Fruit fly (Drosophila melanogaster): Measurements from ENCODE around the gene mthl10.

Gene mthl10

dm6 chr3L:319145-320009 lies 23.3 kb downstream of the mthl10 start, which contains the start of gene fwd (continued):
- TF ChIP-seq D19B (GFP tag; optimal IDR thresholded peaks at IDR 0.05) (peak; percentile 71), CG4730 (GFP tag; IDR thresholded peaks at IDR 0.05) (no peak), CG17829 (tag; optimal IDR thresholded peaks at IDR 0.05) (peak; percentile 70), HLH4C (GFP tag; IDR thresholded peaks at IDR 0.05; ENCODE audit: partially characterized antibody) (peak; percentile 26; the same call in 1 of the 3 replicates), vvl (GFP tag; IDR thresholded peaks at IDR 0.05) (peak; percentile 45; the same call in 1 of the 2 replicates), CG4617 (GFP tag; optimal IDR thresholded peaks at IDR 0.05; ENCODE audit: borderline replicate concordance) (peak; percentile 58), pho (GFP tag; optimal IDR thresholded peaks at IDR 0.05) (peak; percentile 14), sima (GFP tag; optimal IDR thresholded peaks at IDR 0.05) (no peak), TFAM (GFP tag; optimal IDR thresholded peaks at IDR 0.05) (no peak), Ada2b (GFP tag; IDR thresholded peaks at IDR 0.05) (no peak), CG7839 (tag; optimal IDR thresholded peaks at IDR 0.05) (peak; percentile 40), her (GFP tag; optimal IDR thresholded peaks at IDR 0.05) (peak; percentile 100), CG4282 (GFP tag; optimal IDR thresholded peaks at IDR 0.05) (peak; percentile 63), ERR (GFP tag; optimal IDR thresholded peaks at IDR 0.05) (peak; percentile 32), hkb (optimal IDR thresholded peaks at IDR 0.05) (no peak), hkb (GFP tag; IDR thresholded peaks at IDR 0.05) (no peak), D19A (tag; optimal IDR thresholded peaks at IDR 0.05) (peak; percentile 36), tll (GFP tag; optimal IDR thresholded peaks at IDR 0.05) (peak in 1 of 2 experiments; percentile 58), Mes4 (GFP tag; optimal IDR thresholded peaks at IDR 0.05) (peak; percentile 46), CG14667 (GFP tag; IDR thresholded peaks at IDR 0.05) (no peak), CG11504 (tag; optimal IDR thresholded peaks at IDR 0.05) (no peak), Hand (GFP tag; optimal IDR thresholded peaks at IDR 0.05) (peak; percentile 30), Fer3 (tag; optimal IDR thresholded peaks at IDR 0.05) (peak; percentile 8), pb (GFP tag; optimal IDR thresholded peaks at IDR 0.05) (peak; percentile 26), PHDP (tag; optimal IDR thresholded peaks at IDR 0.05) (no peak), dmrt11E (tag; optimal IDR thresholded peaks at IDR 0.05) (peak; percentile 10), ftz-f1 (GFP tag; optimal IDR thresholded peaks at IDR 0.05) (peak; percentile 56), CG16813 (GFP tag; IDR thresholded peaks at IDR 0.05; ENCODE audit: partially characterized antibody) (0 out of 3 replicates have a peak, but pooled peaks have one; percentile 22), Atf6 (GFP tag; IDR thresholded peaks at IDR 0.05) (peak; percentile 50), CTCF (GFP tag; optimal IDR thresholded peaks at IDR 0.05) (peak; percentile 25), CG3847 (GFP tag; IDR thresholded peaks at IDR 0.05) (peak; percentile 69), Atf3 (GFP tag; optimal IDR thresholded peaks at IDR 0.05) (no peak), unc-4 (GFP tag; IDR thresholded peaks at IDR 0.05; ENCODE audit: partially characterized antibody) (0 out of 2 replicates have a peak, but pooled peaks have one; percentile 20), CG33213 (GFP tag; optimal IDR thresholded peaks at IDR 0.05) (peak; percentile 68), hb (GFP tag; IDR thresholded peaks at IDR 0.05; ENCODE audit: partially characterized antibody) (no peak), lilli (GFP tag; optimal IDR thresholded peaks at IDR 0.05) (peak; percentile 38), Stat92E (GFP tag; optimal IDR thresholded peaks at IDR 0.05) (peak in 1 of 3 experiments; percentile 55), CG8944 (GFP tag; optimal IDR thresholded peaks at IDR 0.05) (no peak), az2 (GFP tag; optimal IDR thresholded peaks at IDR 0.05) (no peak), Dek (tag; optimal IDR thresholded peaks at IDR 0.05) (peak; percentile 12), btn (GFP tag; optimal IDR thresholded peaks at IDR 0.05) (no peak), jumu (GFP tag; optimal IDR thresholded peaks at IDR 0.05) (peak; percentile 53), ATbp (GFP tag; optimal IDR thresholded peaks at IDR 0.05) (no peak), sob (GFP tag; IDR thresholded peaks at IDR 0.05) (peak; percentile 15; the same call in 1 of the 2 replicates), hth (optimal IDR thresholded peaks at IDR 0.05) (no peak), bigmax (GFP tag; optimal IDR thresholded peaks at IDR 0.05) (peak; percentile 52), dmrt99B (tag; optimal IDR thresholded peaks at IDR 0.05) (no peak), CG15269 (tag; optimal IDR thresholded peaks at IDR 0.05) (peak; percentile 29), Opbp (GFP tag; IDR thresholded peaks at IDR 0.05; ENCODE audit: partially characterized antibody) (peak; percentile 56; the same call in 2 of the 3 replicates)
